Fruit fly (Drosophila melanogaster): ENCODE data around the gene CG9331.
A peak's percentile ranks its signal among the peaks of the same experiment; 100 is the strongest.

- no peak for TF ChIP-seq CG31627 (GFP tag; optimal IDR thresholded peaks at IDR 0.05)
- TF ChIP-seq Eip78C (GFP tag): peak; percentile 73
- no peak for TF ChIP-seq Hr39 (GFP tag; optimal IDR thresholded peaks at IDR 0.05)
Measured at dm6 chr2L:20802839-20803238, 19.8 kb upstream of the CG9331 start.
